Worm (Caenorhabditis elegans) whole organism, dauer: Measurements from ENCODE around the gene F42A9.9.

Experiments used
- unc-62 ChIP-seq: sonication (generic microtip); optimal IDR thresholded peaks from 2 replicates; lab custom pipeline; 2017; ENCODE audit warnings: missing biosample characterization, missing genetic modification reagents, missing genetic modification characterization

The F42A9.9 gene

DNA sequence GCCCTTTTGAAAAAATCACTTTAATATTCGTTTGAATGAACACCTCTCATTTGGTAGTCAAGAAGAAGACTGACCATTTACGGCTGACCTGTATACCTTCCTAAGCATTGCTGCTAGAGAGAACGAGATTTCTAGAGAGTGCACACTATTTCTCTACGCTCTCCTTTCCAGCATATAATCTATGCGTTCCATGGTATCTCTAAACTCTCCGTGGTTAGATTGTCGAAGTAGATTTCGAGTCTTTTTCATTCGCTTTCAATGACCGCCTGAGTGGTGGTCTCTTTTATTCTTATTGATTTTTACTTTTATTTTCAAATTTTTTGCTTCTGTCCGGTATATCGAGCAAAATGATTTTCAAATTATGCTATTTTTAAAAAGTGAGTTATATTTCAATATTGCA lies 41.2 kb downstream of the F42A9.9 start:
- TF ChIP-seq unc-62 (GFP tag; lab: Kevin White, UChicago) = no peak

DNA sequence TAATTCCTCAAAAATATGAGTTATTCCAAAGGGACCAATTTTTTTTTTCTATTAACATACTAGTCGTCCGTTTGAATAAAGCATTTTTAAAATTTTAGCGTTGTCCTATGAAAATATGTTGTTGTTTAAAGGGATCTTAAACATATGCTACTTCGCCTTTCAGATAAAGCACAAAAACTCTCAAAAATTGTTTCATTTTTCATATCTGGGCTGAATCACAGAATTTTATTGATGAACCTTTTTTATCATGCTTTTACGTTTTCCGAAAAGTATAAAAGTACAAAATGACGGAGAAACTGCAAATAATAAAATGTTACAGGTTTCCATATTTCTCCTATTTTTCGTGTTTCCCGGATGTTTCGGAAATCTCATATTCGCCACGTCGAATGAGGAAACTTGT lies 42.9 kb downstream of the F42A9.9 start, which contains the start of gene clec-181:
Gene clec-181, plus strand, starts transcription at position 301 of the 400 bp plus-strand sequence.
- TF ChIP-seq unc-62 (GFP tag; lab: Kevin White, UChicago) = no peak

DNA sequence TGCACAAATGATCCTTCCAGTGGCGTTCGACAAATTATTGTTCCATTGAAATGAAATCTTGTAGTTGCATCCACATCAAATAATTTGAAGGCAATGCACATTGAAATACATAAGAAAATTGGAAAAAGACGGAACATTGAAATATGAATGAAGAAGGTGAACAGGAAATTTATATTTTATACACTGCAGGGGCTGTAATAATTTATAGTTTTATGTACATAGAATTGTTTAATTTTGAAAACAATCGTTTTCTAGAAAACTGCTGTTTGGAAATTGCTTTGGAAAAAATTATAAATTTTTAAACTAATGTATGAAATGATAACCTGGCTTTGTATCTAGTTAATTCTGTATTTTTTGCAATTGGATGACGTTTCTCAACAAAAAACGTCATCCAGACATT lies 43.3 kb downstream of the F42A9.9 start, which contains the start of gene Y59H11AR.3:
Gene Y59H11AR.3, minus strand, starts transcription at position 101 of the 400 bp plus-strand sequence.
- TF ChIP-seq unc-62 (GFP tag; lab: Kevin White, UChicago) = no peak
